Worm (Caenorhabditis elegans) whole organism, young adult: ENCODE measurements around the gene npr-24.

Source experiments
- ama-1 ChIP-seq, 3 experiments: fragments of 150-350 bp in 1 of 3; sonication (generic microtip) in 2 of 3; optimal IDR thresholded peaks; 2 replicates each; lab custom pipeline; 2014 to 2018; ENCODE audit warnings: missing biosample characterization in 2 of 3, missing genetic modification characterization in 2 of 3, missing genetic modification reagents in 2 of 3
- snpc-1.1 ChIP-seq: sonication (generic microtip); optimal IDR thresholded peaks from 2 replicates; lab custom pipeline; 2017; ENCODE audit warnings: missing genetic modification characterization, mild to moderate bottlenecking, missing compliant biosample characterization, antibody characterized with exemption, moderate library complexity, missing genotype, missing genetic modification reagents; ENCODE audit not compliant: insufficient read depth
- snpc-4 ChIP-seq, 5 experiments: fragments of 150-350 bp in 1 of 5; sonication (generic microtip) in 4 of 5; optimal IDR thresholded peaks; 2 replicates each; lab custom pipeline; 2014 to 2018; ENCODE audit warnings: missing genetic modification characterization in 5 of 5, missing biosample characterization in 3 of 5, antibody characterized with exemption in 2 of 5, mild to moderate bottlenecking in 2 of 5, missing compliant biosample characterization in 2 of 5, missing genotype in 2 of 5, moderate library complexity in 2 of 5, missing genetic modification reagents in 1 of 5

- TF ChIP-seq ama-1 (optimal IDR thresholded peaks at IDR 0.05; lab: Kevin White, UChicago): peak; percentile 68
- no peak for TF ChIP-seq ama-1 (GFP tag; optimal IDR thresholded peaks at IDR 0.05; lab: Kevin White, UChicago)
- TF ChIP-seq snpc-4 (GFP tag; optimal IDR thresholded peaks at IDR 0.05; lab: Kevin White, UChicago): peak; percentile 24
- peak in 3 of 4 experiments; percentile 23 to 49 (median 49) for TF ChIP-seq snpc-4 (tag; optimal IDR thresholded peaks at IDR 0.05; lab: Kevin White, UChicago)
- no peak for TF ChIP-seq snpc-1.1 (tag; lab: Kevin White, UChicago)
These were observed 6.7 kb downstream of the npr-24 start for ce11 chrX:17479694-17480574.
